Worm (Caenorhabditis elegans) whole organism, young adult: ENCODE results near the gene srw-129.

ENCODE experiments used
- B0261.1 ChIP-seq: sonication (generic microtip); optimal IDR thresholded peaks from 2 replicates; lab custom pipeline; 2016; ENCODE audit warnings: mild to moderate bottlenecking, missing genetic modification characterization, moderate library complexity, missing compliant biosample characterization
- B0336.3 ChIP-seq: fragments of 200-800 bp; sonication (Bioruptor generic); IDR thresholded peaks from 2 replicates; pipeline ENCODE4 v1.3.6; 2022; ENCODE audit warnings: missing genetic modification characterization, missing compliant biosample characterization
- C17E4.6 ChIP-seq: fragments of 200-800 bp; sonication (Bioruptor generic); IDR thresholded peaks from 2 replicates; pipeline ENCODE4 v1.3.6; 2022; ENCODE audit warnings: missing genetic modification reagents, missing genetic modification characterization, missing compliant biosample characterization
- F23B12.7 ChIP-seq: sonication (generic microtip); optimal IDR thresholded peaks from 2 replicates; lab custom pipeline; 2017; ENCODE audit warnings: missing genetic modification characterization, mild to moderate bottlenecking, missing compliant biosample characterization, antibody characterized with exemption, moderate library complexity; ENCODE audit not compliant: insufficient read depth
- F37B4.10 ChIP-seq: fragments of 200-800 bp; sonication (Bioruptor generic); IDR thresholded peaks from 2 replicates; pipeline ENCODE4 v1.3.6; 2022; ENCODE audit warnings: missing genetic modification characterization, missing compliant biosample characterization
- F57C9.4 ChIP-seq: sonication (generic microtip); optimal IDR thresholded peaks from 2 replicates; lab custom pipeline; 2017; ENCODE audit warnings: mild to moderate bottlenecking, missing genetic modification characterization, missing compliant biosample characterization
- T26A5.8 ChIP-seq: sonication (generic microtip); optimal IDR thresholded peaks from 2 replicates; lab custom pipeline; 2016; ENCODE audit warnings: missing genetic modification characterization, missing compliant biosample characterization
- Y95B8A.8 ChIP-seq: fragments of 200-800 bp; sonication (Bioruptor generic); IDR thresholded peaks from 2 replicates; pipeline ENCODE4 v1.3.6; 2022; ENCODE audit warnings: missing genetic modification reagents, missing genetic modification characterization, missing compliant biosample characterization
- attf-5 ChIP-seq: fragments of 200-800 bp; sonication (Bioruptor generic); optimal IDR thresholded peaks from 2 replicates; lab custom pipeline; 2018; ENCODE audit warnings: mild to moderate bottlenecking, missing genetic modification characterization, missing compliant biosample characterization
- attf-6 ChIP-seq: fragments of 200-800 bp; sonication (Bioruptor generic); IDR thresholded peaks from 2 replicates; pipeline ENCODE4 v1.3.6; 2022; ENCODE audit warnings: missing genetic modification reagents, missing genetic modification characterization, missing compliant biosample characterization
- bed-1 ChIP-seq: fragments of 200-800 bp; sonication (Bioruptor generic); IDR thresholded peaks from 2 replicates; pipeline ENCODE4 v1.3.6; 2022; ENCODE audit warnings: missing genetic modification reagents, missing genetic modification characterization, missing compliant biosample characterization
- ceh-79 ChIP-seq: sonication (generic microtip); optimal IDR thresholded peaks from 2 replicates; lab custom pipeline; 2017; ENCODE audit warnings: mild to moderate bottlenecking, missing genetic modification characterization, missing compliant biosample characterization
- die-1 ChIP-seq: sonication (generic microtip); optimal IDR thresholded peaks from 2 replicates; lab custom pipeline; 2016; ENCODE audit warnings: missing genotype, mild to moderate bottlenecking, missing genetic modification characterization, missing compliant biosample characterization
- dox-1 ChIP-seq: fragments of 200-800 bp; sonication (Bioruptor generic); IDR thresholded peaks from 2 replicates; pipeline ENCODE4 v1.3.6; 2022; ENCODE audit warnings: missing genetic modification reagents, missing genetic modification characterization, missing compliant biosample characterization
- egl-18 ChIP-seq: fragments of 200-800 bp; sonication (Bioruptor generic); IDR thresholded peaks from 2 replicates; pipeline ENCODE4 v1.3.6; 2022; ENCODE audit warnings: missing genetic modification reagents, missing genetic modification characterization, missing compliant biosample characterization
- hlh-12 ChIP-seq: sonication (generic microtip); optimal IDR thresholded peaks from 2 replicates; lab custom pipeline; 2016; ENCODE audit warnings: missing genetic modification characterization, missing compliant biosample characterization
- let-526 ChIP-seq: fragments of 200-800 bp; sonication (Bioruptor generic); IDR thresholded peaks from 2 replicates; pipeline ENCODE4 v1.3.6; 2022; ENCODE audit warnings: missing genetic modification reagents, missing genetic modification characterization, missing compliant biosample characterization
- lin-35 ChIP-seq, 3 experiments: fragments of 150-350 bp in 2 of 3; sonication (generic microtip) in 1 of 3; optimal IDR thresholded peaks; 2 replicates each; lab custom pipeline; 2014 to 2018; ENCODE audit warnings: missing biosample characterization in 3 of 3, missing genetic modification characterization in 3 of 3, missing genetic modification reagents in 3 of 3
- lin-54 ChIP-seq: fragments of 200-800 bp; sonication (Bioruptor generic); optimal IDR thresholded peaks from 2 replicates; lab custom pipeline; 2018; ENCODE audit warnings: mild to moderate bottlenecking, missing genetic modification characterization, missing compliant biosample characterization
- lir-1 ChIP-seq: fragments of 200-800 bp; sonication (Bioruptor generic); conservative IDR thresholded peaks from 2 replicates; pipeline ENCODE4 v1.3.6; 2022; ENCODE audit warnings: missing genetic modification reagents, missing genetic modification characterization, missing compliant biosample characterization
- madf-6 ChIP-seq: fragments of 200-800 bp; sonication (Bioruptor generic); IDR thresholded peaks from 2 replicates; pipeline ENCODE4 v1.3.6; 2022; ENCODE audit warnings: missing genetic modification reagents, missing genetic modification characterization, missing compliant biosample characterization
- madf-8 ChIP-seq: fragments of 200-800 bp; sonication (Bioruptor generic); conservative IDR thresholded peaks from 2 replicates; pipeline ENCODE4 v1.3.6; 2022; ENCODE audit warnings: missing genetic modification reagents, missing genetic modification characterization, missing compliant biosample characterization
- mcd-1 ChIP-seq: fragments of 200-800 bp; sonication (Bioruptor generic); IDR thresholded peaks from 2 replicates; pipeline ENCODE4 v1.3.6; 2022; ENCODE audit warnings: missing genetic modification reagents, missing genetic modification characterization, missing compliant biosample characterization
- nfya-2 ChIP-seq: fragments of 200-800 bp; sonication (Bioruptor generic); IDR thresholded peaks from 2 replicates; pipeline ENCODE4 v1.3.6; 2022; ENCODE audit warnings: missing genetic modification reagents, missing genetic modification characterization, missing compliant biosample characterization
- nhr-120 ChIP-seq: fragments of 200-800 bp; sonication (Bioruptor generic); IDR thresholded peaks from 2 replicates; pipeline ENCODE4 v1.3.6; 2022; ENCODE audit warnings: missing genetic modification characterization, missing compliant biosample characterization
- nhr-27 ChIP-seq: fragments of 200-800 bp; sonication (Bioruptor generic); optimal IDR thresholded peaks from 2 replicates; lab custom pipeline; 2018; ENCODE audit warnings: mild to moderate bottlenecking, missing genetic modification characterization, moderate library complexity, missing compliant biosample characterization
- nhr-80 ChIP-seq: sonication (generic microtip); optimal IDR thresholded peaks from 2 replicates; lab custom pipeline; 2016; ENCODE audit warnings: missing genetic modification characterization, missing compliant biosample characterization
- pbrm-1 ChIP-seq: fragments of 200-800 bp; sonication (Bioruptor generic); IDR thresholded peaks from 2 replicates; pipeline ENCODE4 v1.3.6; 2022; ENCODE audit warnings: missing genetic modification reagents, missing genetic modification characterization, missing compliant biosample characterization
- pha-4 ChIP-seq: fragments of 150-350 bp; sonication (generic microtip); optimal IDR thresholded peaks from 2 replicates; lab custom pipeline; 2014; ENCODE audit warnings: missing biosample characterization, missing genetic modification reagents, missing genetic modification characterization
- repo-1 ChIP-seq: sonication (generic microtip); optimal IDR thresholded peaks from 2 replicates; lab custom pipeline; 2017; ENCODE audit warnings: mild to moderate bottlenecking, missing genetic modification characterization, missing compliant biosample characterization
- tlf-1 ChIP-seq: fragments of 200-800 bp; sonication (Bioruptor generic); optimal IDR thresholded peaks from 2 replicates; lab custom pipeline; 2018; ENCODE audit warnings: mild to moderate bottlenecking, missing genetic modification characterization, missing compliant biosample characterization
- unc-62 ChIP-seq: fragments of 150-350 bp; optimal IDR thresholded peaks from 2 replicates; lab custom pipeline; 2014; ENCODE audit warnings: missing biosample characterization, missing genetic modification reagents, missing genetic modification characterization
- ztf-22 ChIP-seq: fragments of 200-800 bp; sonication (Bioruptor generic); optimal IDR thresholded peaks from 2 replicates; lab custom pipeline; 2018; ENCODE audit warnings: mild to moderate bottlenecking, missing genetic modification characterization, moderate library complexity, missing compliant biosample characterization
- ztf-26 ChIP-seq: sonication (generic microtip); optimal IDR thresholded peaks from 2 replicates; lab custom pipeline; 2017; ENCODE audit warnings: missing genetic modification characterization, missing compliant biosample characterization
- ztf-6 ChIP-seq: fragments of 200-800 bp; sonication (Bioruptor generic); IDR thresholded peaks from 2 replicates; pipeline ENCODE4 v1.3.6; 2022; ENCODE audit warnings: missing genetic modification reagents, missing genetic modification characterization, missing compliant biosample characterization

srw-129 gene

DNA sequence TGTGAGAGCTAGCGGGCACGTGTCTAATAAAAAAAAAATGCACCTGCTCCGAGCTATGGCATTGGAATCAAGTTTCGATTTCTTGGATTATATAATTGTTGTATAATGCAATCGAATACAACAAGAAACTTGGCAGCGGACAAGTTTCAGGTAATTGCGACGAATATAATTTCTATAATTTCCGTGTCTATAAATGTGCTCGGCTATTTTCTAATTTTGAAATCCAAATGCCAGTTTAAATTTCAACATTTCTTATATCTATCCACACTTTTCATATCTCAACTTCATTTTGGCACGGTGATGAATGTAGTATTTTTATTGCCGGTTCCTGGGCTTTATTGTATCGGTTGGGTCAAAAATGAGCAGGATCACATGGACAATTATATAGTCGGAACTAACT lies 42.0 kb upstream of the srw-129 start, which contains the start of gene C31B8.16:
TSS of gene C31B8.16 (plus strand) at position 301 of the 400 bp plus-strand sequence.
- TF ChIP-seq attf-6 (GFP tag; lab: Robert Waterston, UW) (no peak), nhr-80 (tag; lab: Kevin White, UChicago) (no peak), repo-1 (no peak), pbrm-1 (no peak), hlh-12 (tag; lab: Kevin White, UChicago) (no peak), F23B12.7 (tag; lab: Kevin White, UChicago) (no peak), lin-54 (no peak), attf-5 (GFP tag; lab: Kevin White, UChicago) (no peak), lin-35 (GFP tag; optimal IDR thresholded peaks at IDR 0.05; lab: Kevin White, UChicago) (no peak), mcd-1 (no peak), ztf-6 (GFP tag; lab: Robert Waterston, UW) (no peak), ztf-26 (no peak), F37B4.10 (GFP tag; lab: Robert Waterston, UW) (no peak), F57C9.4 (tag; lab: Kevin White, UChicago) (no peak), dox-1 (no peak), pha-4 (no peak), B0336.3 (GFP tag; lab: Robert Waterston, UW) (no peak), egl-18 (GFP tag; lab: Robert Waterston, UW) (no peak)

ce11 chrV:2931252-2931651 lies 40.5 kb upstream of the srw-129 start, which contains the start of gene C31B8.1:
TSS of gene C31B8.1 (plus strand) at chrV:2931552.
- TF ChIP-seq nhr-120 (GFP tag; lab: Robert Waterston, UW) (no peak), nfya-2 (GFP tag; lab: Robert Waterston, UW) (no peak), die-1 (no peak), lir-1 (no peak), nhr-27 (tag; lab: Kevin White, UChicago) (no peak)
- TF ChIP-seq, all 124 proteins: peak for 0

DNA sequence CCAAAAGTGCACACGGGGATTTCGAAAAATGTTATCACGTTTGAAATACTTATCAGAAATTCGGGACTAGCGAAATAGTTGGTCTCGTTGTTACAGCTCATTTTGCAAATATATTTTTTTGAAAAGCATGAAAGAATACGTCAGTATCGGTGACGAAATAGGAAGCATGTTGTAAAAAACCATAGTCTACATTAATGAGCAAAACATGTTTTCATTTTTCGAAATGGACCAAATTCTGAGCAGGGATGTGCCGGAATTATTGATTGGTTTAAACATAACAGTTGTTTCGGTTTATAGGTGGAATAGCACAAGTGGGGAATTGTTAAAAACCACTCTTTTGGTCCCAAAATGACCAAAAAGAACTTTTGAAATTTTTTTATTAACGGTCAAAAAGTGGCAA lies 37.7 kb upstream of the srw-129 start, which contains the start of gene srh-247:
TSS of gene srh-247 (minus strand) at position 101 of the 400 bp plus-strand sequence.
- TF ChIP-seq nhr-120 (GFP tag; lab: Robert Waterston, UW) (no peak), tlf-1 (GFP tag; lab: Kevin White, UChicago) (no peak), let-526 (GFP tag; lab: Robert Waterston, UW) (no peak), bed-1 (no peak), repo-1 (no peak), B0261.1 (tag; lab: Kevin White, UChicago) (no peak)

- TF ChIP-seq madf-6 (GFP tag; lab: Robert Waterston, UW): no peak
- no peak for TF ChIP-seq ztf-6 (GFP tag; lab: Robert Waterston, UW)
- no peak for TF ChIP-seq Y95B8A.8
- TF ChIP-seq hlh-12 (tag; lab: Kevin White, UChicago): no peak
- no peak for TF ChIP-seq tlf-1 (GFP tag; lab: Kevin White, UChicago)
- TF ChIP-seq T26A5.8 (tag; lab: Kevin White, UChicago): no peak
- no peak for TF ChIP-seq C17E4.6 (GFP tag; lab: Robert Waterston, UW)
- TF ChIP-seq unc-62: no peak
- TF ChIP-seq ztf-22 (GFP tag; lab: Kevin White, UChicago): no peak
- TF ChIP-seq ceh-79 (tag; lab: Kevin White, UChicago): no peak
These were observed 33.3 kb upstream of the srw-129 start, which contains the start of gene srw-141 for ce11 chrV:2938497-2938896. TSS of gene srw-141 (minus strand) at chrV:2938597.

ce11 chrV:2941405-2941804 lies 30.3 kb upstream of the srw-129 start, which contains the start of gene srw-143:
TSS of gene srw-143 (minus strand) at chrV:2941505.
- TF ChIP-seq C17E4.6 (GFP tag; lab: Robert Waterston, UW) (no peak), madf-8 (GFP tag; lab: Robert Waterston, UW) (no peak), dox-1 (no peak)
